Fruit fly (Drosophila melanogaster) whole organism, adult: Measurements from ENCODE around the gene Bub1.

ENCODE experiments used
- CG11617 ChIP-seq: fragments of 200-800 bp; sonication (Bioruptor generic); optimal IDR thresholded peaks from 2 replicates; lab custom pipeline; 2017; ENCODE audit warnings: mild to moderate bottlenecking, missing biosample characterization, missing genetic modification reagents, missing genetic modification characterization
- CG12768 ChIP-seq: fragments of 200-800 bp; sonication (Bioruptor generic); optimal IDR thresholded peaks from 2 replicates; lab custom pipeline; 2017; ENCODE audit warnings: missing biosample characterization, missing genetic modification characterization, mild to moderate bottlenecking, moderate library complexity, missing genetic modification reagents
- CG14711 ChIP-seq: fragments of 200-800 bp; sonication (Bioruptor generic); optimal IDR thresholded peaks from 2 replicates; lab custom pipeline; 2018; ENCODE audit warnings: missing biosample characterization, mild to moderate bottlenecking, missing genetic modification characterization, moderate library complexity
- CG1620 ChIP-seq: fragments of 200-800 bp; sonication (Bioruptor generic); optimal IDR thresholded peaks from 2 replicates; lab custom pipeline; 2016; ENCODE audit warnings: missing biosample characterization, missing genetic modification characterization
- CG33017 ChIP-seq: fragments of 200-800 bp; sonication (Bioruptor generic); optimal IDR thresholded peaks from 2 replicates; lab custom pipeline; 2018; ENCODE audit warnings: missing biosample characterization, mild to moderate bottlenecking, missing genetic modification characterization, moderate library complexity
- CG5204 ChIP-seq: fragments of 200-800 bp; sonication (Bioruptor generic); optimal IDR thresholded peaks from 2 replicates; lab custom pipeline; 2016; ENCODE audit warnings: missing biosample characterization, missing genetic modification characterization
- CG7045 ChIP-seq: fragments of 200-800 bp; sonication (Bioruptor generic); optimal IDR thresholded peaks from 2 replicates; lab custom pipeline; 2017; ENCODE audit warnings: missing biosample characterization, mild to moderate bottlenecking, missing genetic modification characterization
- CG7101 ChIP-seq: fragments of 200-800 bp; sonication (Bioruptor generic); optimal IDR thresholded peaks from 2 replicates; lab custom pipeline; 2018; ENCODE audit warnings: missing biosample characterization, mild to moderate bottlenecking, missing genetic modification characterization, moderate library complexity
- Clk ChIP-seq: fragments of 200-800 bp; sonication (Bioruptor generic); optimal IDR thresholded peaks from 2 replicates; lab custom pipeline; 2017; ENCODE audit warnings: missing biosample characterization, missing genetic modification characterization
- Crg-1 ChIP-seq: fragments of 200-800 bp; sonication (Bioruptor generic); optimal IDR thresholded peaks from 2 replicates; lab custom pipeline; 2016; ENCODE audit warnings: missing biosample characterization, missing genetic modification characterization
- Hr96 ChIP-seq: fragments of 200-800 bp; sonication (Bioruptor generic); optimal IDR thresholded peaks from 2 replicates; lab custom pipeline; 2016; ENCODE audit warnings: missing biosample characterization, missing genetic modification characterization
- Mnt ChIP-seq: fragments of 200-800 bp; sonication (Bioruptor generic); optimal IDR thresholded peaks from 2 replicates; lab custom pipeline; 2016; ENCODE audit warnings: missing biosample characterization, mild to moderate bottlenecking, missing genetic modification characterization
- bab1 ChIP-seq: fragments of 200-800 bp; sonication (Bioruptor generic); optimal IDR thresholded peaks from 3 replicates; lab custom pipeline; 2019; ENCODE audit warnings: missing biosample characterization, mild to moderate bottlenecking, missing genetic modification characterization, moderate library complexity
- cic ChIP-seq: fragments of 200-800 bp; sonication (Bioruptor generic); optimal IDR thresholded peaks from 2 replicates; lab custom pipeline; 2017; ENCODE audit warnings: missing biosample characterization, mild to moderate bottlenecking, missing genetic modification characterization, moderate library complexity
- cnc ChIP-seq, 2 experiments: fragments of >200 bp; optimal IDR thresholded peaks; 2 replicates each; lab custom pipeline; 2017
- kay ChIP-seq: fragments of 200-800 bp; sonication (Bioruptor generic); peaks from one replicate; lab custom pipeline; 2016; ENCODE audit warnings: missing biosample characterization, missing genetic modification characterization, borderline replicate concordance
- ovo ChIP-seq: fragments of 200-800 bp; sonication (Bioruptor generic); optimal IDR thresholded peaks from 2 replicates; lab custom pipeline; 2016; ENCODE audit warnings: missing biosample characterization, missing genetic modification characterization
- pad ChIP-seq: fragments of 200-800 bp; sonication (Bioruptor generic); optimal IDR thresholded peaks from 3 replicates; lab custom pipeline; 2017; ENCODE audit warnings: missing biosample characterization, missing genetic modification characterization, mild to moderate bottlenecking, moderate library complexity, missing genetic modification reagents
- tj ChIP-seq: fragments of 200-800 bp; sonication (Bioruptor generic); optimal IDR thresholded peaks from 3 replicates; lab custom pipeline; 2017; ENCODE audit warnings: missing biosample characterization, mild to moderate bottlenecking, missing genetic modification characterization, moderate library complexity
- toe ChIP-seq: fragments of 200-800 bp; sonication (Bioruptor generic); optimal IDR thresholded peaks from 2 replicates; lab custom pipeline; 2016; ENCODE audit warnings: missing biosample characterization, missing genetic modification characterization

Bub1 gene

DNA sequence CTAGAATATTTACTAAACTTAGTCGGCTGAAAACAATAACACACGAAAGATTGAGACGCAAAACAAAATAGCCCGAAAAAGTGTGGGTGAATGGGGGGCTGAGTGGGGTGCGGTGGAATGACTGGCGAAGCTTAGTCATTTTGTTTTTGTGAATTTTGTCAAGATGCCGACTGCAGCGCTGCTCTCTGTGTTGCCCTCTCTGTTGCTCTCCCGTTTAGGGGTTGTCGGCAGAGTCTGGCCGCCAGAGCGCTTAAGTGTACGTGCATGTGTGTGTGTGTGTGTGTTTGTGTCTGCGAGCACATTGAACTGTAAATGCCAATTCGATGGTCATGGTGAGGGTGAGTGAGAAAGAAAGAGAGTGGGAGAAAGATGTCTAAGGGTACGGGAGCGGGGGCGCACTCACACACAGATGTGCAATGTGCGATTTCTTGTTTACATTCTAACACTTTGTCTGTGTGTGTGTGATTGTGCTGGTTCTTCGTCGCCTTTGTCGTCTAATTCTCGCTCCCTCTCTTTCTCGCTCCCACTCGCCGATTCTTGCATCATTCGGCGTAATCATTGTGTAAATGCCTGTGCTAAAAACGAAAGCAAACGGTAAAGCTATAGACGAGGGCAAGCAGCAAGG lies 27.8 kb downstream of the Bub1 start:
- TF ChIP-seq Crg-1 (no peak), cnc (optimal IDR thresholded peaks at IDR 0.05; lab: Kevin White, UChicago) (peak in 1 of 2 experiments; percentile 14), Mnt (GFP tag; lab: Kevin White, UChicago) (peak; percentile 95), CG12768 (GFP tag; lab: Kevin White, UChicago) (peak; percentile 84), CG7045 (GFP tag; lab: Kevin White, UChicago) (peak; percentile 49), pad (GFP tag; lab: Kevin White, UChicago) (peak; percentile 50), kay (GFP tag; lab: Kevin White, UChicago) (peak; percentile 98), CG14711 (tag; lab: Kevin White, UChicago) (peak; percentile 21), CG1620 (GFP tag; lab: Kevin White, UChicago) (peak; percentile 22), cic (GFP tag; lab: Kevin White, UChicago) (peak; percentile 98), CG7101 (tag; lab: Kevin White, UChicago) (peak; percentile 42), CG11617 (peak; percentile 47), toe (GFP tag; lab: Kevin White, UChicago) (peak; percentile 43), Hr96 (GFP tag; lab: Kevin White, UChicago) (peak; percentile 33), bab1 (GFP tag; lab: Kevin White, UChicago) (no peak), ovo (GFP tag; lab: Kevin White, UChicago) (peak; percentile 2), CG5204 (no peak), Clk (GFP tag; lab: Kevin White, UChicago) (peak; percentile 58), CG33017 (tag; lab: Kevin White, UChicago) (peak; percentile 66), tj (GFP tag; lab: Kevin White, UChicago) (peak; percentile 51)

DNA sequence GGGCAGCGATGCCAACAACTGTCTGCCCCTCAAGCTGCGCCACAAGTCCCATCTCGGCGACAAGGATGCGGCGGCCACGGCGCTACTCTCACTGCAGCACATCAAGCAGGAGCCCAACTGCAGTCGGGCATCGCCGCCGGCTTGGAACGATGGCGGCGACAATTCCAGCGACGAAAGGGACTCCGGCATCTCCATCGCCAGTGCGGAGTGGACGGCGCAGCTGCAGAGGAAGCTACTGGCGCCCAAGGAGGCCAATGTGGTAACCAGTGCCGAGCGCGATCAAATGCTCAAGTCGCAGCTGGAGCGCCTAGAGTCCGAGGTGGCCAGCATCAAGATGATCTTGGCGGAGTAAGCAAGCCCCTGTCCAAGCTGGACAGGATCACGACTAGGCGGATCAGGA lies 30.7 kb downstream of the Bub1 start:
- no peak for TF ChIP-seq Crg-1
- TF ChIP-seq CG5204, result no peak
- no peak for TF ChIP-seq cnc (optimal IDR thresholded peaks at IDR 0.05; lab: Kevin White, UChicago)
- no peak for TF ChIP-seq Clk (GFP tag; lab: Kevin White, UChicago)
- TF ChIP-seq kay (GFP tag; lab: Kevin White, UChicago), result no peak
- no peak for TF ChIP-seq bab1 (GFP tag; lab: Kevin White, UChicago)
- no peak for TF ChIP-seq Mnt (GFP tag; lab: Kevin White, UChicago)
- no peak for TF ChIP-seq CG7101 (tag; lab: Kevin White, UChicago)
- no peak for TF ChIP-seq CG14711 (tag; lab: Kevin White, UChicago)
- no peak for TF ChIP-seq tj (GFP tag; lab: Kevin White, UChicago)
- no peak for TF ChIP-seq CG33017 (tag; lab: Kevin White, UChicago)
- TF ChIP-seq CG12768 (GFP tag; lab: Kevin White, UChicago), result no peak
- TF ChIP-seq toe (GFP tag; lab: Kevin White, UChicago), result no peak
- no peak for TF ChIP-seq cic (GFP tag; lab: Kevin White, UChicago)
- no peak for TF ChIP-seq CG11617
- TF ChIP-seq pad (GFP tag; lab: Kevin White, UChicago), result no peak
- TF ChIP-seq ovo (GFP tag; lab: Kevin White, UChicago), result no peak

DNA sequence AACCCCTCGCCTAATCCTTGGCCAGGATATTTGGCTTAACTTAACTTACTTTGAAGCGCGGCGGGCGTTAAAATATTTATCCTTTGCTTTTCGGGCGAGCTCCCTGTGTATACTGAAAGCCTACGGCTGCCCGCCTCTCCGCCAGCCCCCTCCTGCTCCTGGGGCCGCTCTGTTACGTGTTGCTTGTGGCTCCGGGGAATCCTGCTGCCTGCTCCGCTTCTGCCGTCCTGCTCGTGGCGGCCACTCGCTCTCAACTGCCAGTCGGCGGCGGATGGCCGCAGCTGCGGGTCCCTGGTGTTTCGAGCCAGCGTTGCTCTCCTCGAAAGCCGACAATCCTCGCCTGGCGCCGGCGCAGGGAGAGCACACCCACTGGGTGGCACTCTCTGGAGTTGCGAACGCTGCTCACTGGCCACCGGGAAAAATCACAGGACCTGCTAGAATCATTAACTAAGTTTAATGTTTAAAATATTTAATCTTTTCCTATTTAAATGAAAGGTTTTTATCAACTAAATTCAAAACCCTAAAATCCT lies 36.0 kb downstream of the Bub1 start, which contains the start of gene CG14024:
Gene CG14024 (minus strand): TSS at position 266 of the 530 bp plus-strand sequence.
- TF ChIP-seq ovo (GFP tag; lab: Kevin White, UChicago), result no peak
- TF ChIP-seq CG7045 (GFP tag; lab: Kevin White, UChicago), result no peak
- TF ChIP-seq CG1620 (GFP tag; lab: Kevin White, UChicago), result no peak
- no peak for TF ChIP-seq CG33017 (tag; lab: Kevin White, UChicago)
- TF ChIP-seq CG14711 (tag; lab: Kevin White, UChicago), result no peak
- TF ChIP-seq CG7101 (tag; lab: Kevin White, UChicago), result no peak
- no peak for TF ChIP-seq tj (GFP tag; lab: Kevin White, UChicago)
- TF ChIP-seq kay (GFP tag; lab: Kevin White, UChicago), result no peak
- TF ChIP-seq CG12768 (GFP tag; lab: Kevin White, UChicago), result no peak
- no peak for TF ChIP-seq Hr96 (GFP tag; lab: Kevin White, UChicago)
- TF ChIP-seq pad (GFP tag; lab: Kevin White, UChicago), result no peak
- TF ChIP-seq cnc (optimal IDR thresholded peaks at IDR 0.05; lab: Kevin White, UChicago), result no peak
- TF ChIP-seq Clk (GFP tag; lab: Kevin White, UChicago), result no peak

DNA sequence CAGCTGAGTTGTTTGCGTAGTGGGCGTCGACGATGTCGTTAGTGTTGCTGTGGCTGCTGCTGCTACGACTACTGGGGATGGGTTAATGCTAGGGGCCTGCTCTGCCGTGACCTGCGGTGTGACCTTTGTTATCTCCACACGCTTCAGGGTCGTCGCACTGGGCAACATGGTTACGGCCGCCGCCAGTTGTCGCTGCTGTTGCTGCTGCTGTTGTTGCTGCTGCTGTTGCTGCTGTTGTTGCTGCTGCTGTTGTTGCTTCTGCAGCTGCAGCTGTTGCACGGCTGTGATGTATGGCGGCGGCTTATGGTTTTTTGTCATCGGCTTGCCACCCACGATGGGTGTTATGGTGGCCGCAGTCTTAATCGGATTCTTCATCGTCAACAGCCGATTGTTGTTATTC lies 41.4 kb downstream of the Bub1 start:
- TF ChIP-seq ovo (GFP tag; lab: Kevin White, UChicago) (no peak), CG33017 (tag; lab: Kevin White, UChicago) (no peak), CG12768 (GFP tag; lab: Kevin White, UChicago) (no peak), CG14711 (tag; lab: Kevin White, UChicago) (no peak), CG7045 (GFP tag; lab: Kevin White, UChicago) (no peak), kay (GFP tag; lab: Kevin White, UChicago) (no peak), Clk (GFP tag; lab: Kevin White, UChicago) (no peak), CG5204 (no peak), cic (GFP tag; lab: Kevin White, UChicago) (no peak), cnc (optimal IDR thresholded peaks at IDR 0.05; lab: Kevin White, UChicago) (no peak), bab1 (GFP tag; lab: Kevin White, UChicago) (no peak), Crg-1 (no peak), CG1620 (GFP tag; lab: Kevin White, UChicago) (no peak), CG7101 (tag; lab: Kevin White, UChicago) (no peak), CG11617 (no peak), pad (GFP tag; lab: Kevin White, UChicago) (no peak), toe (GFP tag; lab: Kevin White, UChicago) (no peak), Mnt (GFP tag; lab: Kevin White, UChicago) (no peak)

DNA sequence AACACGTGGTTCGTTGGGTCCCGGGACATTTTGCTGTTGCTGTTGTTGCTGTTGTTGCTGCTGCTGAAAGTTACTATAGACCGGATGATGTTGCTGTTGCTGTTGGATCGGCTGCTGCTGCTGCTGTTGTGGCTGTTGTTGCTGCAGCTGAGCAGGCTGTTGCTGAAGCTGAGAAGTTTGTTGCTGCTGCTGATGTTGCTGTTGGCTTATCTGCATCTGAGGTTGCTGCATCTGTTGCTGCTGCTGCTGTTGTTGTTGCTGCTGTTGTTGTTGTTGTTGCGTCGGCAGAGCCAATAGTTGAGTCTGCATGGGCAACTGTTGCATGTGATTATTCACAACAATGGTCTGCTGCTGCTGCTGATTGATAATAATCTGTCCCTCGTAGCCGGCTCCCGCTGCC lies 42.3 kb downstream of the Bub1 start:
- TF ChIP-seq toe (GFP tag; lab: Kevin White, UChicago), result no peak
- TF ChIP-seq CG14711 (tag; lab: Kevin White, UChicago), result no peak
- TF ChIP-seq kay (GFP tag; lab: Kevin White, UChicago), result no peak
- TF ChIP-seq CG12768 (GFP tag; lab: Kevin White, UChicago), result no peak
- no peak for TF ChIP-seq cic (GFP tag; lab: Kevin White, UChicago)
- TF ChIP-seq Clk (GFP tag; lab: Kevin White, UChicago), result no peak
